Worm (Caenorhabditis elegans) whole organism, young adult: ENCODE results near the gene C27H5.6.

Experiments used
- C17E4.6 ChIP-seq: fragments of 200-800 bp; sonication (Bioruptor generic); IDR thresholded peaks from 2 replicates; pipeline ENCODE4 v1.3.6; 2022; ENCODE audit warnings: missing genetic modification reagents, missing genetic modification characterization, missing compliant biosample characterization
- F39B2.1 ChIP-seq: fragments of 200-800 bp; sonication (Bioruptor generic); IDR thresholded peaks from 2 replicates; pipeline ENCODE4 v1.3.6; 2022; ENCODE audit warnings: missing genetic modification reagents, missing genetic modification characterization, missing compliant biosample characterization
- Y79H2A.3 ChIP-seq: fragments of 200-800 bp; sonication (Bioruptor generic); conservative IDR thresholded peaks from 2 replicates; pipeline ENCODE4 v1.3.6; 2022; ENCODE audit warnings: missing genetic modification reagents, missing genetic modification characterization, missing compliant biosample characterization
- akir-1 ChIP-seq: fragments of 200-800 bp; sonication (Bioruptor generic); optimal IDR thresholded peaks from 2 replicates; lab custom pipeline; 2018; ENCODE audit warnings: mild to moderate bottlenecking, missing genetic modification characterization, moderate library complexity, missing compliant biosample characterization
- cebp-2 ChIP-seq: fragments of 200-800 bp; sonication (Bioruptor generic); IDR thresholded peaks from 2 replicates; pipeline ENCODE4 v1.3.6; 2022; ENCODE audit warnings: missing genetic modification characterization, missing compliant biosample characterization
- dpff-1 ChIP-seq: sonication (generic microtip); optimal IDR thresholded peaks from 2 replicates; lab custom pipeline; 2017; ENCODE audit warnings: mild to moderate bottlenecking, missing genetic modification characterization, missing compliant biosample characterization
- hlh-26 ChIP-seq: fragments of 200-800 bp; sonication (Bioruptor generic); conservative IDR thresholded peaks from 2 replicates; pipeline ENCODE4 v1.3.6; 2022; ENCODE audit warnings: missing genetic modification reagents, missing genetic modification characterization, missing compliant biosample characterization
- mes-4 ChIP-seq: sonication (generic microtip); optimal IDR thresholded peaks from 2 replicates; lab custom pipeline; 2016; ENCODE audit warnings: missing genotype, missing genetic modification characterization, missing compliant biosample characterization
- nhr-179 ChIP-seq: sonication (generic microtip); optimal IDR thresholded peaks from 2 replicates; lab custom pipeline; 2016; ENCODE audit warnings: mild to moderate bottlenecking, missing genetic modification characterization, missing compliant biosample characterization
- nhr-80 ChIP-seq: sonication (generic microtip); optimal IDR thresholded peaks from 2 replicates; lab custom pipeline; 2016; ENCODE audit warnings: missing genetic modification characterization, missing compliant biosample characterization
- unc-62 ChIP-seq: fragments of 150-350 bp; optimal IDR thresholded peaks from 2 replicates; lab custom pipeline; 2014; ENCODE audit warnings: missing biosample characterization, missing genetic modification reagents, missing genetic modification characterization

- TF ChIP-seq Y79H2A.3 (GFP tag; lab: Robert Waterston, UW) (no peak), mes-4 (tag; lab: Kevin White, UChicago) (no peak), unc-62 (GFP tag; lab: Kevin White, UChicago) (no peak), nhr-179 (tag; lab: Kevin White, UChicago) (no peak), dpff-1 (tag; lab: Kevin White, UChicago) (no peak), cebp-2 (GFP tag; lab: Robert Waterston, UW) (no peak), C17E4.6 (GFP tag; lab: Robert Waterston, UW) (no peak), nhr-80 (no peak), hlh-26 (GFP tag; lab: Robert Waterston, UW) (no peak), F39B2.1 (GFP tag; lab: Robert Waterston, UW) (no peak), akir-1 (GFP tag; lab: Kevin White, UChicago) (no peak)
These were observed 17.9 kb upstream of the C27H5.6 start, which contains the start of gene srd-58 for ce11 chrII:7204951-7205350.
